Worm (Caenorhabditis elegans) whole organism, midembryonic: ENCODE data around the gene F17C8.3.

ENCODE experiments used
- T22C8.4 ChIP-seq: fragments of 200-800 bp; sonication (Bioruptor generic); IDR thresholded peaks from 2 replicates; pipeline ENCODE4 v1.3.6; 2022; ENCODE audit warnings: missing genetic modification characterization, missing compliant biosample characterization
- cog-1 ChIP-seq: sonication (generic microtip); optimal IDR thresholded peaks from 2 replicates; lab custom pipeline; 2016; ENCODE audit warnings: missing genetic modification characterization, missing compliant biosample characterization
- flt-1 ChIP-seq: fragments of 200-800 bp; sonication (Bioruptor generic); IDR thresholded peaks from 2 replicates; pipeline ENCODE4 v1.3.6; 2022; ENCODE audit warnings: missing genetic modification characterization, missing compliant biosample characterization
- klf-2 ChIP-seq: fragments of 200-800 bp; sonication (Bioruptor generic); conservative IDR thresholded peaks from 2 replicates; pipeline ENCODE4 v1.3.6; 2022; ENCODE audit warnings: missing genetic modification reagents, missing genetic modification characterization, missing compliant biosample characterization
- med-1 ChIP-seq: sonication (generic microtip); optimal IDR thresholded peaks from 2 replicates; lab custom pipeline; 2017; ENCODE audit warnings: missing genetic modification characterization, mild to moderate bottlenecking, missing compliant biosample characterization, antibody characterized with exemption, missing genetic modification reagents; ENCODE audit not compliant: insufficient read depth
- ref-1 ChIP-seq: fragments of 200-800 bp; sonication (Bioruptor generic); conservative IDR thresholded peaks from 2 replicates; pipeline ENCODE4 v1.3.6; 2022; ENCODE audit warnings: missing genetic modification reagents, missing genetic modification characterization, missing compliant biosample characterization
- tab-1 ChIP-seq: fragments of 200-800 bp; sonication (Bioruptor generic); IDR thresholded peaks from 2 replicates; pipeline ENCODE4 v1.3.6; 2022; ENCODE audit warnings: missing genetic modification characterization, missing compliant biosample characterization
- ztf-23 ChIP-seq: fragments of 200-800 bp; sonication (Bioruptor generic); IDR thresholded peaks from 2 replicates; pipeline ENCODE4 v1.3.6; 2022; ENCODE audit warnings: missing genetic modification reagents, missing genetic modification characterization, missing compliant biosample characterization
- ztf-29 ChIP-seq: fragments of 200-800 bp; sonication (Bioruptor generic); IDR thresholded peaks from 2 replicates; pipeline ENCODE4 v1.3.6; 2022; ENCODE audit warnings: missing genetic modification reagents, missing genetic modification characterization, missing compliant biosample characterization

The F17C8.3 gene

ce11 chrIII:4731295-4731988, at the start of gene F17C8.3:
Gene F17C8.3, plus strand, starts transcription at chrIII:4731938.
- no peak for TF ChIP-seq med-1
- no peak for TF ChIP-seq T22C8.4 (GFP tag; lab: Robert Waterston, UW)
- TF ChIP-seq tab-1 (GFP tag; lab: Robert Waterston, UW) = no peak
- no peak for TF ChIP-seq ref-1
- no peak for TF ChIP-seq ztf-29 (GFP tag; lab: Robert Waterston, UW)
- no peak for TF ChIP-seq ztf-23
- no peak for TF ChIP-seq klf-2
- TF ChIP-seq flt-1 (GFP tag; lab: Robert Waterston, UW) = no peak
- TF ChIP-seq cog-1 (tag; lab: Kevin White, UChicago) = no peak

DNA sequence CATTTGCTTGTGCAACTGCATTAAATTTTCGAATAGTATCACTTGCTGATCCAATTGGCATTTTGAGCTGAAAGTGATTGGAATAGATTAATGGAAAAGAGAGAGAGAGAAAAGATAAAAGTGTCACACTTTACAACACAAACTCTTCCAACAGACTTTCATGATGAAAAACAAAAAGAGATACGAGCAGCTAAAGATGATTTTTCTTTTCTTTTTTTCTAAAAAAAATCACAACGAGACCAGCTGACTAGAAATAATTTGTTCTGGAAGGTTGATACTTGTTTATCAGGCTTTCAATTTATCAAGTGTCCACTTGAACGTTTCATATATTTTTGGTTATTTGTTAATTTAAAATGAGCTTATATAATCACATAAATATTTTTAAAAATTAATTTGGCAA, 44.6 kb upstream of the F17C8.3 start:
- no peak for TF ChIP-seq flt-1 (GFP tag; lab: Robert Waterston, UW)
- no peak for TF ChIP-seq klf-2

- TF ChIP-seq tab-1 (GFP tag; lab: Robert Waterston, UW) (no peak), ref-1 (no peak), klf-2 (0 out of 2 replicates have a peak, but pooled peaks have one; percentile 24), T22C8.4 (GFP tag; lab: Robert Waterston, UW) (no peak), flt-1 (GFP tag; lab: Robert Waterston, UW) (no peak), med-1 (no peak)
These were observed 43.4 kb upstream of the F17C8.3 start, which contains the start of gene tag-243 for ce11 chrIII:4688356-4688755. Gene tag-243, minus strand, starts transcription at chrIII:4688456.

- TF ChIP-seq ztf-23 (no peak), T22C8.4 (GFP tag; lab: Robert Waterston, UW) (no peak), cog-1 (tag; lab: Kevin White, UChicago) (no peak), flt-1 (GFP tag; lab: Robert Waterston, UW) (no peak), tab-1 (GFP tag; lab: Robert Waterston, UW) (no peak), ref-1 (no peak), med-1 (no peak), klf-2 (no peak), ztf-29 (GFP tag; lab: Robert Waterston, UW) (no peak)
These were observed 42.8 kb upstream of the F17C8.3 start, which contains the start of gene ppat-1 for ce11 chrIII:4688965-4689364. Gene ppat-1, plus strand, starts transcription at chrIII:4689280.

DNA sequence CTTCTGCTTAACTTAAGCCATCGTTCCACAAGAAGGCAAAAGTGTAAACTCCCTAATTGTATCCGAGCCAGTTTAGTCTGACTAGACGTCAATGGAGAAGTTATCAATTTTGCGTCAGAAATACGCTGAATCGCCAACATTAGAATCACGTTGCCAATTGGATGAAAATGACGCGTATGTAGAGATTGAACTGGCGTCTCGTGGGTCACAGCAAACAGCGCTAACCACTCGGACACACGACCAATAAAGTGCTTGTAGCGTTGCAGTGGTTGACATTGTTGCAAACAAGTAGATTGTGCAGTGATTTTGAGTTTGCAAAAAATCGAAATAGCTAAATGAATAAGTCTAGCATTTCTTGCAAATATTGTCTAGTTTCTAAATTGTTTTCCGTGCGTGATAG, 42.1 kb upstream of the F17C8.3 start:
- peak; percentile 33 for TF ChIP-seq med-1
- peak; percentile 93 for TF ChIP-seq tab-1 (GFP tag; lab: Robert Waterston, UW)
- peak; percentile 73 for TF ChIP-seq ref-1
- peak; percentile 81 for TF ChIP-seq T22C8.4 (GFP tag; lab: Robert Waterston, UW)
- TF ChIP-seq ztf-29 (GFP tag; lab: Robert Waterston, UW) = peak; percentile 78; the same call in 1 of the 2 replicates
- TF ChIP-seq cog-1 (tag; lab: Kevin White, UChicago) = peak; percentile 55
- TF ChIP-seq flt-1 (GFP tag; lab: Robert Waterston, UW) = peak; percentile 91
- TF ChIP-seq klf-2 = 0 out of 2 replicates have a peak, but pooled peaks have one; percentile 53
- TF ChIP-seq ztf-23 = peak; percentile 89

DNA sequence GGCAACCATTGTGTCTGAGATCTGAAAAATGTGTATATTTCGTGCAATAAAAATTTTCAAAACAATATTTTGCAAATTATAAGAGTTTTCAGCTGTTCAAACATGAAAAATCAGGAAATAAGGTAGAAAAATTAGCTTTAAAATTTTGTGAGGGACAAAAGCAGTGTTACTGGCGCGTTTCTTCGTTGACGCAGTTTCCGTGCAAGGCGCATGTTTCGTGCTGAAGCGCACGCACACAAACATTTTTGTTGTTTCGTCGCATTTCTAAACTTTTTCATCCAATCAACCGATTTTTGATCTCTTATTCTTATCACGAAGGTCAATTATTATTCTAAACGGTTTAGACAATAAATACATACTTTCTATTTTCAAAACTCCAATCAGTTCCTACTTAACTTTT, 38.5 kb upstream of the F17C8.3 start, which contains the start of gene nifk-1:
nifk-1 (minus strand) TSS at position 27 of the 400 bp plus-strand sequence.
- TF ChIP-seq T22C8.4 (GFP tag; lab: Robert Waterston, UW) (no peak), ztf-23 (peak; percentile 50; the same call in 1 of the 2 replicates)

ce11 chrIII:4693695-4694094, 38.0 kb upstream of the F17C8.3 start, which contains the start of gene T04A8.8:
Gene T04A8.8, plus strand, starts transcription at chrIII:4693995.
- TF ChIP-seq T22C8.4 (GFP tag; lab: Robert Waterston, UW) (no peak), ztf-23 (no peak), ztf-29 (GFP tag; lab: Robert Waterston, UW) (no peak), med-1 (no peak), cog-1 (tag; lab: Kevin White, UChicago) (no peak), flt-1 (GFP tag; lab: Robert Waterston, UW) (no peak), ref-1 (no peak), tab-1 (GFP tag; lab: Robert Waterston, UW) (no peak), klf-2 (no peak)

ce11 chrIII:4695057-4695456, 36.7 kb upstream of the F17C8.3 start, which contains the start of gene T04A8.7:
Gene T04A8.7, plus strand, starts transcription at chrIII:4695357.
- TF ChIP-seq ref-1 (no peak), flt-1 (GFP tag; lab: Robert Waterston, UW) (no peak), cog-1 (tag; lab: Kevin White, UChicago) (no peak), med-1 (no peak), tab-1 (GFP tag; lab: Robert Waterston, UW) (no peak), T22C8.4 (GFP tag; lab: Robert Waterston, UW) (no peak), ztf-29 (GFP tag; lab: Robert Waterston, UW) (no peak), klf-2 (no peak), ztf-23 (no peak)

DNA sequence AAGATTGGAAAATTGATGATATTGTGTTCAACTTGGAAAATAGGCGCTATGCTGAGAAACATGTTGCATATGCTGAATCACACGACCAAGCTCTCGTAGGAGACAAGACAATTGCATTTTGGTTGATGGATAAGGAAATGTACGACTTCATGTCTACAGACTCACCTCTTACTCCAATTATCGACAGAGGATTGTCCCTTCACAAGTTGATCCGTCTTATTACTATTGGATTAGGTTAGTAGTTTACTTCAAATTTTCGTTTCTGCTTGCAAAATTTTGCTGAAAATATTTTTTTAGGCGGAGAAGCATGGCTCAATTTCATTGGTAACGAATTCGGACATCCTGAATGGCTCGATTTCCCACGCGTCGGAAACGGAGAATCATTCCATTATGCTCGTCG, 34.8 kb upstream of the F17C8.3 start:
- TF ChIP-seq ztf-23 (no peak), ref-1 (no peak), flt-1 (GFP tag; lab: Robert Waterston, UW) (no peak)

ce11 chrIII:4697819-4698218, 33.9 kb upstream of the F17C8.3 start, which contains the start of gene dnj-18:
Gene dnj-18, plus strand, starts transcription at chrIII:4698119.
- TF ChIP-seq cog-1 (tag; lab: Kevin White, UChicago) (no peak), med-1 (no peak), flt-1 (GFP tag; lab: Robert Waterston, UW) (no peak), tab-1 (GFP tag; lab: Robert Waterston, UW) (no peak), klf-2 (no peak), T22C8.4 (GFP tag; lab: Robert Waterston, UW) (no peak), ztf-23 (no peak), ztf-29 (GFP tag; lab: Robert Waterston, UW) (no peak), ref-1 (no peak)
